Fruit fly (Drosophila melanogaster) whole organism, embryonic: ENCODE measurements around the gene ida.
A peak's percentile ranks its signal among the peaks of the same experiment; 100 is the strongest.

ENCODE experiments used
- Abd-B ChIP-seq: fragments of 200-800 bp; sonication (Bioruptor generic); optimal IDR thresholded peaks from 2 replicates; lab custom pipeline; 2018; ENCODE audit warnings: missing biosample characterization, mild to moderate bottlenecking, missing genetic modification characterization, moderate library complexity
- Bgb ChIP-seq: fragments of 200-800 bp; sonication (Bioruptor generic); IDR thresholded peaks from 2 replicates; pipeline ENCODE4 v1.3.6; 2022; ENCODE audit warnings: missing biosample characterization, missing genetic modification characterization; ENCODE audit not compliant: partially characterized antibody
- C15 ChIP-seq: fragments of 200-800 bp; sonication (Bioruptor generic); IDR thresholded peaks from 3 replicates; pipeline ENCODE4 v1.3.6; 2022; ENCODE audit warnings: missing biosample characterization, missing genetic modification characterization
- CG10431 ChIP-seq: fragments of 200-800 bp; sonication (Bioruptor generic); optimal IDR thresholded peaks from 3 replicates; lab custom pipeline; 2018; ENCODE audit warnings: missing biosample characterization, mild to moderate bottlenecking, missing genetic modification characterization
- CG10543 ChIP-seq: fragments of 200-800 bp; sonication (Bioruptor generic); optimal IDR thresholded peaks from 3 replicates; lab custom pipeline; 2017; ENCODE audit warnings: missing biosample characterization, mild to moderate bottlenecking, missing genetic modification characterization, moderate library complexity
- CG14965 ChIP-seq: fragments of 200-800 bp; sonication (Bioruptor generic); optimal IDR thresholded peaks from 2 replicates; lab custom pipeline; 2016; ENCODE audit warnings: missing biosample characterization, missing genetic modification characterization, borderline replicate concordance
- CG17385 ChIP-seq: fragments of 200-800 bp; sonication (Bioruptor generic); optimal IDR thresholded peaks from 3 replicates; lab custom pipeline; 2018; ENCODE audit warnings: missing biosample characterization, mild to moderate bottlenecking, missing genetic modification characterization
- CG1832 ChIP-seq: fragments of 200-800 bp; sonication (Bioruptor generic); optimal IDR thresholded peaks from 2 replicates; lab custom pipeline; 2017; ENCODE audit warnings: missing biosample characterization, mild to moderate bottlenecking, missing genetic modification characterization, inconsistent platforms
- CG18599 ChIP-seq: fragments of 200-800 bp; sonication (Bioruptor generic); optimal IDR thresholded peaks from 3 replicates; lab custom pipeline; 2017; ENCODE audit warnings: missing biosample characterization, missing genetic modification characterization, mild to moderate bottlenecking, moderate library complexity, missing genetic modification reagents
- CG32532 ChIP-seq: fragments of 200-800 bp; sonication (Bioruptor generic); IDR thresholded peaks from 2 replicates; pipeline ENCODE4 v1.3.6; 2022; ENCODE audit warnings: missing biosample characterization, missing genetic modification characterization
- CG4404 ChIP-seq: fragments of 200-800 bp; sonication (Bioruptor generic); IDR thresholded peaks from 2 replicates; pipeline ENCODE4 v1.3.6; 2022; ENCODE audit warnings: missing biosample characterization, missing genetic modification characterization
- CG6254 ChIP-seq: fragments of 200-800 bp; sonication (Bioruptor generic); optimal IDR thresholded peaks from 3 replicates; lab custom pipeline; 2017; ENCODE audit warnings: mild to moderate bottlenecking, missing biosample characterization, missing genetic modification reagents, missing genetic modification characterization
- CG6654 ChIP-seq: fragments of 200-800 bp; sonication (Bioruptor generic); optimal IDR thresholded peaks from 2 replicates; lab custom pipeline; 2017; ENCODE audit warnings: missing biosample characterization, mild to moderate bottlenecking, missing genetic modification characterization
- CG9215 ChIP-seq: fragments of 200-800 bp; sonication (Bioruptor generic); IDR thresholded peaks from 2 replicates; pipeline ENCODE4 v1.3.6; 2022; ENCODE audit warnings: missing biosample characterization, missing genetic modification characterization
- Camta ChIP-seq: fragments of 200-800 bp; sonication (Bioruptor generic); optimal IDR thresholded peaks from 2 replicates; lab custom pipeline; 2016; ENCODE audit warnings: missing biosample characterization, missing genetic modification characterization
- Chrac-16 ChIP-seq: fragments of 200-800 bp; sonication (Bioruptor generic); optimal IDR thresholded peaks from 3 replicates; lab custom pipeline; 2016; ENCODE audit warnings: missing biosample characterization, missing genetic modification characterization
- D19B ChIP-seq: fragments of 200-800 bp; sonication (Bioruptor generic); optimal IDR thresholded peaks from 2 replicates; lab custom pipeline; 2017; ENCODE audit warnings: missing biosample characterization, mild to moderate bottlenecking, missing genetic modification characterization
- Ets65A ChIP-seq: fragments of 200-800 bp; sonication (Bioruptor generic); peaks from one replicate; lab custom pipeline; 2016; ENCODE audit warnings: missing biosample characterization, missing genetic modification characterization
- Fer3 ChIP-seq: fragments of 200-800 bp; sonication (Bioruptor generic); optimal IDR thresholded peaks from 2 replicates; lab custom pipeline; 2018; ENCODE audit warnings: missing biosample characterization, mild to moderate bottlenecking, missing genetic modification characterization, moderate library complexity
- GATAe ChIP-seq: fragments of 200-800 bp; sonication (Bioruptor generic); conservative IDR thresholded peaks from 2 replicates; pipeline ENCODE4 v1.3.6; 2022; ENCODE audit warnings: missing biosample characterization, missing genetic modification characterization
- H15 ChIP-seq: fragments of 200-800 bp; sonication (Bioruptor generic); IDR thresholded peaks from 3 replicates; pipeline ENCODE4 v1.3.6; 2022; ENCODE audit warnings: missing biosample characterization, missing genetic modification characterization
- HmgZ ChIP-seq: fragments of 200-800 bp; sonication (Bioruptor generic); optimal IDR thresholded peaks from 2 replicates; lab custom pipeline; 2018; ENCODE audit warnings: missing biosample characterization, mild to moderate bottlenecking, missing genetic modification characterization
- Hmx ChIP-seq: fragments of 200-800 bp; sonication (Bioruptor generic); optimal IDR thresholded peaks from 2 replicates; lab custom pipeline; 2016; ENCODE audit warnings: missing biosample characterization, missing genetic modification characterization
- Jarid2 ChIP-seq: fragments of 200-800 bp; sonication (Bioruptor generic); optimal IDR thresholded peaks from 3 replicates; lab custom pipeline; 2017; ENCODE audit warnings: mild to moderate bottlenecking, missing biosample characterization, missing genetic modification reagents, missing genetic modification characterization
- Kr ChIP-seq: fragments of 200-800 bp; sonication (Bioruptor generic); optimal IDR thresholded peaks from 2 replicates; lab custom pipeline; 2017; ENCODE audit warnings: missing biosample characterization, mild to moderate bottlenecking, missing genetic modification characterization
- Lim3 ChIP-seq: fragments of 200-800 bp; sonication (Bioruptor generic); IDR thresholded peaks from 2 replicates; pipeline ENCODE4 v1.3.6; 2022; ENCODE audit warnings: missing biosample characterization, missing genetic modification characterization
- Mad ChIP-seq: fragments of 200-800 bp; sonication (Bioruptor generic); optimal IDR thresholded peaks from 2 replicates; lab custom pipeline; 2016; ENCODE audit warnings: missing biosample characterization, missing genetic modification characterization
- Opbp ChIP-seq: fragments of 200-800 bp; sonication (Bioruptor generic); IDR thresholded peaks from 3 replicates; pipeline ENCODE4 v1.3.6; 2022; ENCODE audit warnings: missing biosample characterization, missing genetic modification characterization; ENCODE audit not compliant: partially characterized antibody
- Scr ChIP-seq: fragments of 200-800 bp; sonication (Bioruptor generic); IDR thresholded peaks from 2 replicates; pipeline ENCODE4 v1.3.6; 2022; ENCODE audit warnings: missing biosample characterization, missing genetic modification characterization; ENCODE audit not compliant: partially characterized antibody
- ato ChIP-seq: fragments of 200-800 bp; sonication (Bioruptor generic); IDR thresholded peaks from 2 replicates; pipeline ENCODE4 v1.3.6; 2022; ENCODE audit warnings: missing biosample characterization, missing genetic modification characterization; ENCODE audit not compliant: partially characterized antibody
- bigmax ChIP-seq: fragments of 200-800 bp; sonication (Bioruptor generic); optimal IDR thresholded peaks from 2 replicates; lab custom pipeline; 2018; ENCODE audit warnings: missing biosample characterization, mild to moderate bottlenecking, missing genetic modification characterization
- cas ChIP-seq: fragments of 200-800 bp; sonication (Bioruptor generic); IDR thresholded peaks from 2 replicates; pipeline ENCODE4 v1.3.6; 2022; ENCODE audit warnings: missing biosample characterization, missing genetic modification characterization
- chn ChIP-seq: fragments of 200-800 bp; sonication (Bioruptor generic); optimal IDR thresholded peaks from 2 replicates; lab custom pipeline; 2016; ENCODE audit warnings: missing biosample characterization, missing genetic modification characterization
- disco-r ChIP-seq: fragments of 200-800 bp; sonication (Bioruptor generic); optimal IDR thresholded peaks from 2 replicates; lab custom pipeline; 2016; ENCODE audit warnings: missing biosample characterization, missing genetic modification characterization
- dysf ChIP-seq: fragments of 200-800 bp; sonication (Bioruptor generic); IDR thresholded peaks from 3 replicates; pipeline ENCODE4 v1.3.6; 2022; ENCODE audit warnings: missing biosample characterization, missing genetic modification characterization
- insv ChIP-seq, 2 experiments: fragments of 200-800 bp; sonication (Bioruptor generic); optimal IDR thresholded peaks; 3 replicates each; lab custom pipeline; 2016 to 2018; ENCODE audit warnings: missing biosample characterization in 2 of 2, missing genetic modification characterization in 2 of 2
- kay ChIP-seq: fragments of 200-800 bp; sonication (Bioruptor generic); optimal IDR thresholded peaks from 2 replicates; lab custom pipeline; 2016; ENCODE audit warnings: missing biosample characterization, missing genetic modification characterization
- lola ChIP-seq, 3 experiments: fragments of >200 bp in 2 of 3; fragments of 200-800 bp in 1 of 3; sonication (Bioruptor generic) in 1 of 3; optimal IDR thresholded peaks; 2 replicates each; lab custom pipeline; 2017 to 2019; ENCODE audit warnings: missing biosample characterization in 3 of 3, missing genetic modification characterization in 3 of 3, mild to moderate bottlenecking in 1 of 3, moderate library complexity in 1 of 3
- pan ChIP-seq, 4 experiments: fragments of >200 bp in 3 of 4; fragments of 200-800 bp in 1 of 4; sonication (Bioruptor generic) in 1 of 4; optimal IDR thresholded peaks in 3 of 4; IDR thresholded peaks in 1 of 4; 2 replicates each; pipeline versions ENCODE4 v1.3.6 to Lab custom; 2017 to 2022; ENCODE audit warnings: missing biosample characterization in 2 of 4, missing genetic modification characterization in 2 of 4, mixed read lengths in 1 of 4
- pnt ChIP-seq: fragments of 200-800 bp; sonication (Bioruptor generic); optimal IDR thresholded peaks from 3 replicates; lab custom pipeline; 2016; ENCODE audit warnings: missing biosample characterization, missing genetic modification characterization
- repo ChIP-seq: fragments of 200-800 bp; sonication (Bioruptor generic); optimal IDR thresholded peaks from 2 replicates; lab custom pipeline; 2016; ENCODE audit warnings: missing biosample characterization, missing genetic modification characterization
- shn ChIP-seq: fragments of 200-800 bp; sonication (Bioruptor generic); optimal IDR thresholded peaks from 3 replicates; lab custom pipeline; 2016; ENCODE audit warnings: missing biosample characterization, missing genetic modification characterization
- sr ChIP-seq: fragments of 200-800 bp; sonication (Bioruptor generic); IDR thresholded peaks from 3 replicates; pipeline ENCODE4 v1.3.6; 2022; ENCODE audit warnings: missing biosample characterization, missing genetic modification characterization
- stwl ChIP-seq: fragments of 200-800 bp; sonication (Bioruptor generic); optimal IDR thresholded peaks from 3 replicates; lab custom pipeline; 2018; ENCODE audit warnings: missing biosample characterization, mild to moderate bottlenecking, missing genetic modification characterization, moderate library complexity
- tap ChIP-seq: fragments of 200-800 bp; optimal IDR thresholded peaks from 3 replicates; lab custom pipeline; 2019; ENCODE audit warnings: missing biosample characterization, mild to moderate bottlenecking, missing genetic modification characterization, moderate library complexity
- tll ChIP-seq, 2 experiments: fragments of 200-800 bp in 1 of 2; fragments of >200 bp in 1 of 2; sonication (Bioruptor generic) in 1 of 2; optimal IDR thresholded peaks; 2 replicates each; lab custom pipeline; 2017 to 2019; ENCODE audit warnings: missing biosample characterization in 2 of 2, missing genetic modification characterization in 2 of 2, mild to moderate bottlenecking in 1 of 2, moderate library complexity in 1 of 2
- trem ChIP-seq: fragments of 200-800 bp; optimal IDR thresholded peaks from 3 replicates; lab custom pipeline; 2019; ENCODE audit warnings: missing biosample characterization, mild to moderate bottlenecking, missing genetic modification characterization, moderate library complexity
- wek ChIP-seq: fragments of 200-800 bp; sonication (Bioruptor generic); optimal IDR thresholded peaks from 3 replicates; lab custom pipeline; 2018; ENCODE audit warnings: missing biosample characterization, mild to moderate bottlenecking, missing genetic modification characterization, moderate library complexity

The ida gene

DNA sequence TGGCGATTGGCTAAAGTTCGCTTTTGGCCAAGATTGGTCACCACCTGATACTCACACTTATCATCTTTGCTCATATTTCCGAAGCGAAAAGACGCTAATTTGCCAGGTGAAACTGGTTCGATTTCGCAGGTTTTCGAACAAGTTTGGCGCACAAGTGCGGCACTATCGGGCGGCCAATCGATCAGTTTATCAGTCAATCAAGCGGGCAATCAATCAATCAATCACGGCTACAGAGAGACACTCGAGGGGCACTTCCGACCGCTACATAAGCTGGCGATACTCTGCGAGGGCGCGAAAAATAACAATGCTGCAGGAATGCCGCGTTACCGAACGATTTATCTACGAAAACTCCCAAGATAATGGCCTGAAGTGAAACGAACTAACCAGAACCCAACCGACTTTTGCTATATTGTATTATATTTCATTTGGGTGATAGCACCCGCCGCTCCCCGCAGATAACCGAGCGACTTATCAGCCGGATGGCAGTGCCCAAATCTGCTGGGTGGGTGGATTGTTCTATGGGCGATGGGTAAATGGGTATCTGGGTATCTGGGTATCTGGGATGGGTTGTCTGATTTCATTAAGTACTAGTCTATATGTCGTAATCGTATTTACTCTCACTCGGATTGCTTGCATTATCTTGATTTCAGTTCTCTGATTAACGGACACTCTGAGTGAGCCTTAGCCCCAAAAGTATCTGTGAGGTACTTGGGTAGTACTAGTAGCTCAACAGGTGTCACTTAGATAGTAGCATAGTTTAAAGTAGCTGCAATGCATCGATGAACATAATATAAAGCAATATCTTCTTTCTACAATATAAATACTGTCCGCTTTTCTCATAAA, 24.0 kb downstream of the ida start (continued):
- TF ChIP-seq dysf (GFP tag; lab: Robert Waterston, UW) (no peak), Scr (GFP tag; lab: Robert Waterston, UW) (no peak), kay (GFP tag; lab: Kevin White, UChicago) (no peak), CG6254 (no peak), Fer3 (tag; lab: Kevin White, UChicago) (no peak), Chrac-16 (GFP tag; lab: Kevin White, UChicago) (no peak), disco-r (no peak), ato (GFP tag; lab: Robert Waterston, UW) (no peak), Lim3 (GFP tag; lab: Robert Waterston, UW) (peak; percentile 72; the same call in 1 of the 2 replicates), D19B (no peak), CG17385 (GFP tag; lab: Kevin White, UChicago) (no peak), Mad (no peak), cas (no peak), Bgb (no peak), Hmx (GFP tag; lab: Kevin White, UChicago) (no peak), CG1832 (GFP tag; lab: Kevin White, UChicago) (no peak), Camta (GFP tag; lab: Kevin White, UChicago) (no peak), Jarid2 (GFP tag; lab: Kevin White, UChicago) (no peak), sr (GFP tag; lab: Robert Waterston, UW) (no peak), tll (GFP tag; optimal IDR thresholded peaks at IDR 0.05; lab: Kevin White, UChicago) (no peak), Kr (GFP tag; lab: Kevin White, UChicago) (no peak), tap (no peak), repo (no peak), stwl (tag; lab: Kevin White, UChicago) (no peak), chn (no peak), HmgZ (tag; lab: Kevin White, UChicago) (peak; percentile 45), CG4404 (GFP tag; lab: Robert Waterston, UW) (no peak), Opbp (GFP tag; lab: Robert Waterston, UW) (no peak), CG32532 (GFP tag; lab: Robert Waterston, UW) (no peak), C15 (GFP tag; lab: Robert Waterston, UW) (no peak), CG10543 (GFP tag; lab: Kevin White, UChicago) (peak; percentile 69), CG18599 (GFP tag; lab: Kevin White, UChicago) (no peak), CG14965 (GFP tag; lab: Kevin White, UChicago) (no peak), lola (GFP tag; optimal IDR thresholded peaks at IDR 0.05; lab: Kevin White, UChicago) (no peak), pnt (GFP tag; lab: Kevin White, UChicago) (no peak), trem (tag; lab: Kevin White, UChicago) (no peak), H15 (GFP tag; lab: Robert Waterston, UW) (no peak), CG6654 (GFP tag; lab: Kevin White, UChicago) (no peak), wek (GFP tag; lab: Kevin White, UChicago) (no peak), shn (GFP tag; lab: Kevin White, UChicago) (no peak), bigmax (GFP tag; lab: Kevin White, UChicago) (no peak), CG10431 (GFP tag; lab: Kevin White, UChicago) (no peak), insv (GFP tag; optimal IDR thresholded peaks at IDR 0.05; lab: Kevin White, UChicago) (no peak), pan (optimal IDR thresholded peaks at IDR 0.05; lab: Kevin White, UChicago) (no peak), pan (GFP tag; optimal IDR thresholded peaks at IDR 0.05 in 1 of 2, IDR thresholded peaks at IDR 0.05 in 1 of 2) (no peak), GATAe (peak; percentile 93), Abd-B (no peak), Ets65A (GFP tag; lab: Kevin White, UChicago) (no peak), CG9215 (GFP tag; lab: Robert Waterston, UW) (no peak)
